Worm (Caenorhabditis elegans): ENCODE data around the gene F56D2.2.

F56D2.2 gene

DNA sequence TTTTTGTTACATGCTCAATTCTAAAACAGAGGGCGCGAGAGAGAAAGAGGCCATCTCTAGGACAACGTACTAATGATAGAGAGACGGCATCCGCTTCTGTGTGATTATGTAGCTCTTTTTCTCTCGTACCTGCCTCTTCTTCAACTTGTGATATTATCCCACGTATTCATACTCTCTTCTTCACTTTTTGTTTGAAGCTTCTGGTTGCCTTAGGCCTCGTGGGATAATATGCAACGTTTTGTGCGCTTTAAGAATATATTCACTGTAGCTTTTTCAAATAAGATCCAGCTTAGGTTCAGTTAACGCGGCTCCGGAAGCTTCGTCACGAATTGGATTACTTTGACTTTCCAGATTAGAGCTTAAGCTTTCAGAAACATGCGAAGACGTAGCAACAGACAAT is 4.3 kb upstream of the F56D2.2 start, which contains the start of the genes F56D2.8 and uev-2:
F56D2.8 (minus strand) TSS at position 101 of the 400 bp plus-strand sequence.
uev-2 (plus strand) TSS at position 360 of the 400 bp plus-strand sequence.
- no peak for TF ChIP-seq spr-3 (GFP tag; optimal IDR thresholded peaks at IDR 0.05)
- no peak for TF ChIP-seq T26A8.4 (GFP tag; IDR thresholded peaks at IDR 0.05)
- no peak for TF ChIP-seq attf-4 (tag; optimal IDR thresholded peaks at IDR 0.05)
- no peak for TF ChIP-seq ceh-28 (tag; optimal IDR thresholded peaks at IDR 0.05)
- TF ChIP-seq pha-4 (GFP tag; IDR thresholded peaks at IDR 0.05): no peak
- TF ChIP-seq pha-4 (tag; optimal IDR thresholded peaks at IDR 0.05): no peak
- no peak for TF ChIP-seq dmd-8 (GFP tag; IDR thresholded peaks at IDR 0.05)
- no peak for TF ChIP-seq madf-9 (GFP tag; conservative IDR thresholded peaks at IDR 0.05)
- no peak for TF ChIP-seq F37D6.2 (tag; optimal IDR thresholded peaks at IDR 0.05)
- TF ChIP-seq daf-19 (GFP tag; conservative IDR thresholded peaks at IDR 0.05): no peak

DNA sequence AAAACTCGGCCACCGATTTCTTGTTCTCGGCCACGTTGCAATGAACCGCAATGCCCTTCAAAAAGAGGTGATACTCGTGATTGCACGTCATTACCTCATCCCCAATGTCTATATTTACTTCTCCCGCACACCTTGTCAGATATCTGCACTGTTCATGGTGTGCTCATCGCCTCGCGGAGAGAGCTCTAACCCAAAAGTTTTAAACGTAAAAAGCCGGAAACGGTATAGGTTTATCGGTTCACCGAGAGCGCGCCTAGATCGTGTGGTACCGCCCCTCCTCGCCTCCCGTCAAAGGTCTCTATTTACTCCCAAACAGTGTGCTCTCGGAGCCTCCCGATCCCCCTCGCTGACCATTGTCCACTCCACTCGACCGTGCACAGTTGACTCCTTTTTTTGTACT is 2.4 kb upstream of the F56D2.2 start, which contains the start of gene F56D2.3:
F56D2.3 (plus strand) TSS at position 301 of the 400 bp plus-strand sequence.
- no peak for TF ChIP-seq nhr-111 (GFP tag; optimal IDR thresholded peaks at IDR 0.05)
- TF ChIP-seq daf-8 (GFP tag; IDR thresholded peaks at IDR 0.05): no peak
- no peak for TF ChIP-seq cey-2 (tag; optimal IDR thresholded peaks at IDR 0.05; ENCODE audit: borderline replicate concordance, insufficient read depth)
- TF ChIP-seq egl-27 (tag; optimal IDR thresholded peaks at IDR 0.05): no peak

DNA sequence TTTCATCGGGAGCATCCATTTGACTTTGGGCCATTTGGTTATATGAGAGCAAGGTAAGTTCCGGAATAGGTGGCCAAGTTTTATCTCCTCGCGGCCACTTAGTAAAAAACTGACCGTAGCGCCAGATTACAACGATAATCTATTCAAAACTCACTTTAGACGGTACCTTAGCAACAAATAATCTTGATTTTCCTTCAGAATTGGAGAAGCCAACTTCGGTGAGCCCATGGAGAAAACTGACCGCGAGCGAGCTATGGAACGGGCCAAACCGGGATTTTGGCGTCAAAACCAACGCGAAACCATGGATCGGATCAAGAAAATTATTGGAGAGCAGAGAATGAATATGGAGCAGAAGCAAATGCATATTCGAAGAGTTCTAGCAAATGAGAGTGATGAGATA is 1.4 kb upstream of the F56D2.2 start:
- TF ChIP-seq daf-16 (GFP tag; optimal IDR thresholded peaks at IDR 0.05) (no peak), daf-16 (tag; optimal IDR thresholded peaks at IDR 0.05) (no peak), nhr-11 (tag; optimal IDR thresholded peaks at IDR 0.05) (no peak), daf-8 (GFP tag; IDR thresholded peaks at IDR 0.05) (no peak)

DNA sequence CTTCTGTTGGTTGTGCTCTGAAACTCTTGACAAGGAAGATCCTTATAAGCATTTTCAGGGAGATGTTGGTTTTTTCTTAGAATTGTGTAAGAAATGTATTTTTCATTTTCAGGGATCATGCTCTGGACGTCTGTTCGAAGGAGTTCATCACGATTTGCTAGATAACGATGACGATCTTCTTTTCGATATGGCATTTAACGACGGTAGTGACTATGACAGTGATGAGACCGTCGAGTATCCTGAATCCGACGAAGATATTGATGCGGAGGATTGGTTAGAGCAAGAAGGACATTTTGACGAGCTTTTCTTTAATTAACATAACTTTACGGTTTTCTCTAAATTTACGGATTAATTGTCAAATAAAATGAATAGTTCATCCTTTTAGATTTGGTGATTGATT is 1.7 kb downstream of the F56D2.2 start:
- TF ChIP-seq ama-1 (optimal IDR thresholded peaks at IDR 0.05) (peak; percentile 64), lin-39 (tag; optimal IDR thresholded peaks at IDR 0.05) (no peak), lin-38 (GFP tag; IDR thresholded peaks at IDR 0.05) (no peak; the same call in 1 of the 2 replicates), zag-1 (tag; optimal IDR thresholded peaks at IDR 0.05) (no peak), R02D3.7 (tag; optimal IDR thresholded peaks at IDR 0.05) (no peak), daf-16 (GFP tag; optimal IDR thresholded peaks at IDR 0.05) (no peak), daf-16 (tag; optimal IDR thresholded peaks at IDR 0.05) (no peak), arid-1 (GFP tag; conservative IDR thresholded peaks at IDR 0.05) (no peak), snpc-4 (tag; optimal IDR thresholded peaks at IDR 0.05) (no peak)

DNA sequence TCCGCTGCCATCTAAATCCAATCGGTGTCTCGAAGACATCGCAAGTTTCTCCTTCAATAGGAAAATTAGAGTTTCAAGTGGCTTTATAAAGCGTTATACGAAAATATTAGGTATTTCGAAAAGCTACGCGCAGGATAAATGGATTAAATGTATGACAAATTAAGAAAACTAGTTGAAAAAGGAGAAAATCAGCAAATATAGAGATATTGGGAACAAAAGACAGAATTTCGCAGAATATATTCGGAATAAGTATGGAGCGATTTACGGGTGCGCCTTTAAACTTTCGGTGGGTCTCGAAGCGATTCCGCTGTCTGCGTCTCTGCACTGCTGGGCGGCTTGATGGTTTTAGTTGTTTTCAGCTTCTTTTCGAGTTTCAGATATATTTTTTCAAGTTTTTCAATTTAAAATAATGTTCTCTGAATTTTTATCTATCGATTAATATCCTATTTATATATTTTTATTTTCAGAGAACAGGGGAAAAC is 4.6 kb downstream of the F56D2.2 start, which contains the start of the genes ddx-15 and ucr-1:
ddx-15 (minus strand) TSS at position 51 of the 482 bp plus-strand sequence.
ucr-1 (plus strand) TSS at position 468 of the 482 bp plus-strand sequence.
- TF ChIP-seq F37D6.2 (tag; optimal IDR thresholded peaks at IDR 0.05) (no peak), nhr-6 (tag; optimal IDR thresholded peaks at IDR 0.05) (peak; percentile 50), dpl-1 (GFP tag; optimal IDR thresholded peaks at IDR 0.05) (peak; percentile 68), hlh-30 (tag; optimal IDR thresholded peaks at IDR 0.05; ENCODE audit: insufficient read depth) (peak; percentile 63), hmg-1.1 (GFP tag; IDR thresholded peaks at IDR 0.05) (0 out of 2 replicates have a peak, but pooled peaks have one; percentile 34), rbr-2 (tag; optimal IDR thresholded peaks at IDR 0.05) (peak; percentile 9), lin-38 (GFP tag; IDR thresholded peaks at IDR 0.05) (peak; percentile 66), aha-1 (tag) (no peak), tag-97 (GFP tag; IDR thresholded peaks at IDR 0.05) (no peak), lin-13 (GFP tag; optimal IDR thresholded peaks at IDR 0.05) (peak; percentile 37), nhr-102 (tag; optimal IDR thresholded peaks at IDR 0.05) (no peak), hif-1 (tag; optimal IDR thresholded peaks at IDR 0.05) (peak in 1 of 2 experiments; percentile 43), mxl-2 (GFP tag; conservative IDR thresholded peaks at IDR 0.05) (no peak), lsy-2 (tag; optimal IDR thresholded peaks at IDR 0.05) (peak; percentile 12 to 88), nhr-28 (tag; optimal IDR thresholded peaks at IDR 0.05) (peak; percentile 23), dve-1 (tag; optimal IDR thresholded peaks at IDR 0.05; ENCODE audit: insufficient read depth) (peak; percentile 73), ces-1 (GFP tag; optimal IDR thresholded peaks at IDR 0.05) (no peak), set-16 (GFP tag; IDR thresholded peaks at IDR 0.05) (no peak), hlh-11 (tag; optimal IDR thresholded peaks at IDR 0.05) (peak; percentile 47), daf-16 (GFP tag; optimal IDR thresholded peaks at IDR 0.05) (no peak), daf-16 (tag; optimal IDR thresholded peaks at IDR 0.05) (peak; percentile 33), mes-2 (tag; optimal IDR thresholded peaks at IDR 0.05; ENCODE audit: poor library complexity, severe bottlenecking) (peak; percentile 87), mxl-3 (GFP tag; optimal IDR thresholded peaks at IDR 0.05) (no peak), mdt-29 (GFP tag; IDR thresholded peaks at IDR 0.05) (no peak)

Data from whole organism, L4 larva.